Worm (Caenorhabditis elegans): ENCODE results near the gene Y46G5A.23.

ce11 chrII:12808746-12809145 is 20.0 kb downstream of the Y46G5A.23 start:
- TF ChIP-seq lsl-1 (GFP tag; optimal IDR thresholded peaks at IDR 0.05) (peak; percentile 99), unc-130 (GFP tag; optimal IDR thresholded peaks at IDR 0.05) (peak; percentile 14), efl-1 (GFP tag; optimal IDR thresholded peaks at IDR 0.05) (peak; percentile 30), madf-10 (tag; optimal IDR thresholded peaks at IDR 0.05) (no peak), bed-2 (GFP tag; IDR thresholded peaks at IDR 0.05) (no peak)
